Worm (Caenorhabditis elegans) whole organism, mixed stage, embryonic: Measurements from ENCODE around the gene irk-1.

Experiments
- M03D4.4 ChIP-seq: sonication (generic microtip); optimal IDR thresholded peaks from 2 replicates; lab custom pipeline; 2017; ENCODE audit warnings: mild to moderate bottlenecking, missing genetic modification characterization, missing compliant biosample characterization
- bed-3 ChIP-seq: fragments of 200-800 bp; sonication (Bioruptor generic); optimal IDR thresholded peaks from 3 replicates; lab custom pipeline; 2018; ENCODE audit warnings: mild to moderate bottlenecking, missing genetic modification characterization, moderate library complexity, missing compliant biosample characterization
- blmp-1 ChIP-seq: fragments of 150-350 bp; optimal IDR thresholded peaks from 2 replicates; lab custom pipeline; 2014; ENCODE audit warnings: missing biosample characterization, missing genetic modification characterization
- ceh-39 ChIP-seq: fragments of 150-350 bp; optimal IDR thresholded peaks from 2 replicates; lab custom pipeline; 2014; ENCODE audit warnings: missing biosample characterization, missing genetic modification characterization
- ceh-43 ChIP-seq: fragments of 200-800 bp; sonication (Bioruptor generic); optimal IDR thresholded peaks from 2 replicates; lab custom pipeline; 2018; ENCODE audit warnings: mild to moderate bottlenecking, missing genetic modification characterization, moderate library complexity, missing compliant biosample characterization
- ceh-83 ChIP-seq: fragments of 200-800 bp; sonication (Bioruptor generic); optimal IDR thresholded peaks from 2 replicates; lab custom pipeline; 2018; ENCODE audit warnings: mild to moderate bottlenecking, missing genetic modification characterization, missing compliant biosample characterization
- ces-1 ChIP-seq: fragments of 150-350 bp; optimal IDR thresholded peaks from 2 replicates; lab custom pipeline; 2014; ENCODE audit warnings: missing biosample characterization, missing genetic modification reagents, missing genetic modification characterization
- drap-1 ChIP-seq: fragments of 200-800 bp; sonication (Bioruptor generic); optimal IDR thresholded peaks from 3 replicates; lab custom pipeline; 2018; ENCODE audit warnings: mild to moderate bottlenecking, missing genetic modification characterization, missing compliant biosample characterization
- elt-1 ChIP-seq: sonication (generic microtip); optimal IDR thresholded peaks from 2 replicates; lab custom pipeline; 2017; ENCODE audit warnings: missing genetic modification characterization, mild to moderate bottlenecking, missing compliant biosample characterization, antibody characterized with exemption, moderate library complexity, borderline replicate concordance; ENCODE audit not compliant: insufficient read depth
- elt-3 ChIP-seq: fragments of 150-350 bp; optimal IDR thresholded peaks from 2 replicates; lab custom pipeline; 2014; ENCODE audit warnings: missing biosample characterization, missing genetic modification characterization
- ham-2 ChIP-seq: fragments of 200-800 bp; sonication (Bioruptor generic); optimal IDR thresholded peaks from 2 replicates; lab custom pipeline; 2018; ENCODE audit warnings: mild to moderate bottlenecking, missing genetic modification characterization, missing compliant biosample characterization
- hlh-1 ChIP-seq: fragments of 150-350 bp; optimal IDR thresholded peaks from 2 replicates; lab custom pipeline; 2014; ENCODE audit warnings: missing biosample characterization, missing genetic modification reagents, missing genetic modification characterization
- lin-13 ChIP-seq: fragments of 150-350 bp; optimal IDR thresholded peaks from 2 replicates; lab custom pipeline; 2014; ENCODE audit warnings: missing biosample characterization, missing genetic modification characterization
- lin-32 ChIP-seq: fragments of 200-800 bp; sonication (Bioruptor generic); optimal IDR thresholded peaks from 2 replicates; lab custom pipeline; 2018; ENCODE audit warnings: mild to moderate bottlenecking, missing genetic modification characterization, missing compliant biosample characterization
- lsy-2 ChIP-seq: fragments of 150-350 bp; optimal IDR thresholded peaks from 2 replicates; lab custom pipeline; 2014; ENCODE audit warnings: missing biosample characterization, missing genetic modification characterization
- mab-5 ChIP-seq: fragments of 150-350 bp; optimal IDR thresholded peaks from 2 replicates; lab custom pipeline; 2014; ENCODE audit warnings: missing biosample characterization, missing genetic modification characterization
- mep-1 ChIP-seq: fragments of 150-350 bp; optimal IDR thresholded peaks from 2 replicates; lab custom pipeline; 2017; ENCODE audit warnings: missing biosample characterization, missing genetic modification reagents, missing genetic modification characterization, inconsistent platforms
- mls-2 ChIP-seq: sonication (generic microtip); optimal IDR thresholded peaks from 2 replicates; lab custom pipeline; 2016; ENCODE audit warnings: mild to moderate bottlenecking, missing genetic modification characterization, moderate library complexity, missing compliant biosample characterization
- nhr-2 ChIP-seq: fragments of 150-350 bp; optimal IDR thresholded peaks from 2 replicates; lab custom pipeline; 2014; ENCODE audit warnings: missing biosample characterization, missing genetic modification characterization
- nhr-237 ChIP-seq: fragments of 150-350 bp; optimal IDR thresholded peaks from 2 replicates; lab custom pipeline; 2014; ENCODE audit warnings: missing biosample characterization, missing genetic modification characterization
- nhr-28 ChIP-seq: fragments of 150-350 bp; optimal IDR thresholded peaks from 2 replicates; lab custom pipeline; 2014; ENCODE audit warnings: missing biosample characterization, missing genetic modification characterization
- nhr-76 ChIP-seq: sonication (generic microtip); optimal IDR thresholded peaks from 2 replicates; lab custom pipeline; 2017; ENCODE audit warnings: missing biosample characterization, missing genetic modification characterization
- pha-4 ChIP-seq: fragments of 150-350 bp; optimal IDR thresholded peaks from 2 replicates; lab custom pipeline; 2018; ENCODE audit warnings: missing biosample characterization, missing genetic modification reagents, missing genetic modification characterization
- sem-2 ChIP-seq: fragments of 200-800 bp; sonication (Bioruptor generic); optimal IDR thresholded peaks from 2 replicates; lab custom pipeline; 2018; ENCODE audit warnings: mild to moderate bottlenecking, missing genetic modification characterization, missing compliant biosample characterization
- snpc-4 ChIP-seq: fragments of 150-350 bp; optimal IDR thresholded peaks from 2 replicates; lab custom pipeline; 2014; ENCODE audit warnings: missing biosample characterization, missing genetic modification characterization
- sptf-1 ChIP-seq: sonication (generic microtip); optimal IDR thresholded peaks from 2 replicates; lab custom pipeline; 2017; ENCODE audit warnings: mild to moderate bottlenecking, missing genetic modification characterization, moderate library complexity, missing compliant biosample characterization
- tbx-8 ChIP-seq: fragments of 200-800 bp; sonication (Bioruptor generic); optimal IDR thresholded peaks from 2 replicates; lab custom pipeline; 2018; ENCODE audit warnings: mild to moderate bottlenecking, missing genetic modification characterization, moderate library complexity, missing compliant biosample characterization
- unc-120 ChIP-seq: sonication (generic microtip); optimal IDR thresholded peaks from 2 replicates; lab custom pipeline; 2017; ENCODE audit warnings: missing genetic modification characterization, missing compliant biosample characterization; ENCODE audit not compliant: poor library complexity, severe bottlenecking
- unc-62 ChIP-seq: fragments of 150-350 bp; optimal IDR thresholded peaks from 2 replicates; lab custom pipeline; 2014; ENCODE audit warnings: missing biosample characterization, missing genetic modification reagents, missing genetic modification characterization
- ztf-11 ChIP-seq: fragments of 150-350 bp; optimal IDR thresholded peaks from 2 replicates; lab custom pipeline; 2014; ENCODE audit warnings: missing biosample characterization, missing genetic modification characterization

The irk-1 gene

DNA sequence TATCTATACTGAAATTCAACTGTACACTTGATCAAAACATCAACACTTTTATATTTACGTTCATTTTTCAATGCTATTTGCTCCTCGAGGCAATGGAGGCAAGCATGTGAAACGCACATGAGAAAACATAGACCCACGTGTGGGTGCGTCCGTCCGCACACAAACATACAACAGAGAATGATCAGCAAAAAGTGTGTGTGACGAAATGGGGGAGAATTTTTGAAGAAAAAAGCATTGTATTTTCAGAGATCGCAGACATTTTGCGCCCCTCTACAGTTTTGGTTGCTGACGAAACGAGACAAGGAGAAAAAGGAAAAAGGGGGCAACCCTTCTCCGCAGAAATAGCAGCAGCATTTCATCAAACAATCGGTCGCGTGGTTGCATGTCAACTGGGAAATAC lies 27.8 kb downstream of the irk-1 start:
- TF ChIP-seq unc-120 (tag; lab: Kevin White, UChicago) (no peak), drap-1 (no peak), snpc-4 (no peak), ham-2 (GFP tag; lab: Kevin White, UChicago) (peak; percentile 17), lin-32 (GFP tag; lab: Kevin White, UChicago) (no peak), ces-1 (no peak), pha-4 (tag; lab: Kevin White, UChicago) (peak; percentile 75), elt-3 (tag; lab: Kevin White, UChicago) (no peak), lsy-2 (tag; lab: Kevin White, UChicago) (no peak), sptf-1 (tag; lab: Kevin White, UChicago) (no peak), mab-5 (no peak), ceh-83 (GFP tag; lab: Kevin White, UChicago) (no peak), unc-62 (no peak), mep-1 (tag; lab: Kevin White, UChicago) (no peak), mls-2 (tag; lab: Kevin White, UChicago) (no peak), M03D4.4 (tag; lab: Kevin White, UChicago) (no peak), blmp-1 (tag; lab: Kevin White, UChicago) (no peak), ztf-11 (no peak), nhr-28 (tag; lab: Kevin White, UChicago) (no peak), nhr-237 (tag; lab: Kevin White, UChicago) (peak; percentile 64)

DNA sequence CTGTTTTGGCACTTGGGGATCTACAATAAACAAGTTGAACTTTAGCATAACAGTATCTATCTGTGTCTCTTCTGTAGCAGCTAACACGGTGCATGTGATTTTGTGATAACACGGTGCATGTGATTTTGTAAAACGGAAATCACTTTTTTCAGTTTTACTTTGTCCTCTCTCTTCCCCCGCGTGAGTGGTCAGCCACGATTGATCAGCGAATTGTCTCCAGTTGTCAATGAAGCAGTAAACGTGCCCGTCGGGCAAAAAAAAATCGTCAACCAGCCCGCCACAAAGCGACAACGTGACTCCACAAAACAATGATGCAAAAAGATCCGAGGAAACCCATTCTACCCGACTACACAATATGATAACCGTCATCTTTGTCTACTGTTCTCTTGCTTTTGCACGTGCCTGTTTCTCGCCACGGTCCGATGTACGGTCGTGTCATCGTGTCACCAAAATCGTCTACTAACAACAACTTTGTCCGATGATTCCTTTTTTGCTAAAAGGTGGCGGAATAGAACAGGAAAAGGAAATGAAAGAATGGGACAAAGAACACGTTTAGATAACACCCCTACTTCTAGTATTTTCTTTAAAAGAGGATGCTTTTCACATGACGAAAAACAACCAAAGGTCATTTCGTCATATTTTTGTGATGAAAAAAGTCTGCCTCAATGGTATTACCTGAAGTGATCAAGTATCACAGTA lies 28.6 kb downstream of the irk-1 start:
- TF ChIP-seq sem-2 (GFP tag; lab: Kevin White, UChicago), result no peak
- TF ChIP-seq hlh-1 (tag; lab: Kevin White, UChicago), result no peak
- TF ChIP-seq blmp-1 (tag; lab: Kevin White, UChicago), result no peak
- no peak for TF ChIP-seq nhr-76 (tag; lab: Kevin White, UChicago)
- TF ChIP-seq mls-2 (tag; lab: Kevin White, UChicago), result no peak
- no peak for TF ChIP-seq sptf-1 (tag; lab: Kevin White, UChicago)
- no peak for TF ChIP-seq bed-3 (GFP tag; lab: Kevin White, UChicago)

DNA sequence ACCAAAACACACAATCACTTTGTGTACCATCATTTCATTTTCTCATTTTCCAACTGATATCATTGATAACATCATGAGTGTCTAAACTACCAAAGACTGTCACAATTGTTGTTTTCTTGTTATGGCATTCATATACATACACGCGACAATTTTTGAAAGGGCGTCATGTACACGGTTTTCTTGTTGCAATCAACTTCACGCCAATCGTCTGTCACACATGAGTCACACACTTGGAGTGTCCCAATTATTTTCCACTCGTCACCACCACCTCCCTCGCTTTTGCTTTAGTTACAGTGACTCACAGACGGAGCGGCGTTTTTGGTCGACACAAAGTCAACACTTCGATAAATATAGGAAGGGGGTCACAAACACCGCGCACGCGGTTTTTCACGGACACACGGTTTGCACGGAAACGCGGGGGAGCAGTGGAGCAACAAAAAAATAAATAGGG lies 30.0 kb downstream of the irk-1 start:
- TF ChIP-seq elt-1 (tag; lab: Kevin White, UChicago) (no peak), unc-62 (no peak), tbx-8 (GFP tag; lab: Kevin White, UChicago) (no peak), ceh-43 (GFP tag; lab: Kevin White, UChicago) (no peak), elt-3 (tag; lab: Kevin White, UChicago) (no peak), pha-4 (tag; lab: Kevin White, UChicago) (peak; percentile 26), lin-13 (tag; lab: Kevin White, UChicago) (no peak)

DNA sequence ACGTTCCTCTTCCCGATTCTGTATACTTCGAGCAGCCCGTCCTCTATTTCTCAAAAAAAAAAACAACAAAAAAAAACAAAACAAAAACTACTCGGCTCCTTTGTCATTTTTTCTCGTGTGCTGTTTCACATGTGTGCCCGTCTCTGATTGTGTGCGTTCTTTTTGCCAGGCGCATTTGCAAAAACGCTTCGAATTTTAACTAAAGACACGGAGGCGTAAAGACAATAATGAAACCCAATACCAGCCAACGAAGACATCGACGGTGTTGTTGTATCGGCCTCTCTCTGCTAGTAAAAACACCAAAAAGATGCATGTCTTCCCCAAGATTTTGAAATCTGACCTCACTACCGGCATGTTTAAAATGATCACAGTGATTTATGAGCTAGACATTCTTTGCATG lies 31.1 kb downstream of the irk-1 start:
- no peak for TF ChIP-seq ceh-83 (GFP tag; lab: Kevin White, UChicago)

DNA sequence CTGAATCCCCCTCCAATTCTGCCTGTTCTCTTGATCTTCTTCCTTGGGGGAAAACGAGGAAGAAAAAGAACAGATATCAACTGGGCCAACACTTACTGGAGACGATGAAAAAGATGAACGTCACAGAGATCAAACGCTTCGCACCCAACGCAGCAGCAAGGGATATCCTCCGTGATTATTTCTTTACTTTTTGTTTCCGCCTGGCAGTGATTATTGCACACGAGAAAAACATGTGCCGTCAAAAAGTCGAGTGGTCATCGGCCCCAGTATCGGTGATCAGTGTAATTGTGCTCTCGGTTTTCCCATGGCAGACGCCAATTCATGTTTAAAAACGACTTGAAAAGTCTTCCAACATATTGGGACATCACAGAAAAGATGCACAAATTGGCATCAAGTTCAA lies 32.4 kb downstream of the irk-1 start:
- TF ChIP-seq nhr-2 (tag; lab: Kevin White, UChicago) (no peak), bed-3 (GFP tag; lab: Kevin White, UChicago) (no peak), nhr-28 (tag; lab: Kevin White, UChicago) (no peak), lin-32 (GFP tag; lab: Kevin White, UChicago) (no peak), ceh-39 (tag; lab: Kevin White, UChicago) (no peak), blmp-1 (tag; lab: Kevin White, UChicago) (no peak), ces-1 (no peak), mab-5 (no peak), elt-1 (tag; lab: Kevin White, UChicago) (no peak)
